Worm (Caenorhabditis elegans): ENCODE data around the gene trpp-6.

The trpp-6 gene

DNA sequence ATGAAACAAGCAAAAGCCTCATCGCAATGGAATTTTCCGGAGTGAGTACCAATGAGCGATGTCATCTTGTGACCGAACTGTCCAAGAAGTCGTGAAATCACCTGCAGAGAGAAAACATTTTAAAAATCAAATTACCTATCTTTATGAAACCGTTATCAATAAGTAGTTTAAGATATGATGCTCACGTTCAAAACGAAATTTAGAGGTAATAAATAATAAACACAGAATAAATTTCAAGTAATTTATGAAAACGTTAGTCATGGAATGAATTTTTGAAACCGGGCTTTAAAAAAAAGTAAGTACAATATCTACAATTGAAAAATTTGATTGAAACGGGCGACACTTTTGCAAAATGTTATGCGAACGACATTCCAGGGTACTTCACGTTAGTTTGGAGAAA is 4.0 kb upstream of the trpp-6 start, which contains the start of gene C27H6.8:
C27H6.8 (minus strand) TSS at position 101 of the 400 bp plus-strand sequence.
- TF ChIP-seq efl-1 (optimal IDR thresholded peaks at IDR 0.05), result no peak
- peak in 1 of 2 experiments; percentile 15 for TF ChIP-seq efl-1 (GFP tag; optimal IDR thresholded peaks at IDR 0.05 in 1 of 2)
- TF ChIP-seq ceh-63 (GFP tag; optimal IDR thresholded peaks at IDR 0.05), result no peak
- no peak for TF ChIP-seq nhr-90 (tag; optimal IDR thresholded peaks at IDR 0.05; ENCODE audit: poor library complexity)

DNA sequence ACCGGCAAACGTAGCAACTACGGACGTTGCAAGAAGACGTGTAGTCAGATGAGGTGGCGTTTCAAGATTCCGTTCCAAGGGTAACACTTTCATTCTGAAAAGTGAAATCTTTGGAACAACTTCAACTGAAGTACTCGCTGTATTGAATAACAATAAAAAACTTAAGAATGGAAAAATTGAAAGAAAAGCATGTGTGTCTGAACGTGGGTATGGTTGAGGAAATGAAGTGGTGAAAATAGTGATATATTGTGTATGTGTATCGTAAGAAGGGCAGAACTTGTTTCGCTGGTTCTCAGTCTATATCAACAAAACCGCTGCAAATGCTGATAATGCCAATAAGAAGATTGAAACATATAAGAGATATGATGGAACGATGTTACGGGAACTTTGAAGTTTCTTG is 4.1 kb downstream of the trpp-6 start, which contains the start of gene K08H10.6:
K08H10.6 (minus strand) TSS at position 101 of the 400 bp plus-strand sequence.
- TF ChIP-seq unc-62 (GFP tag; optimal IDR thresholded peaks at IDR 0.05), result no peak
- no peak for TF ChIP-seq xbp-1 (tag; optimal IDR thresholded peaks at IDR 0.05)
- TF ChIP-seq fkh-8 (tag; optimal IDR thresholded peaks at IDR 0.05), result no peak
- TF ChIP-seq C16A3.4 (tag; optimal IDR thresholded peaks at IDR 0.05), result no peak

DNA sequence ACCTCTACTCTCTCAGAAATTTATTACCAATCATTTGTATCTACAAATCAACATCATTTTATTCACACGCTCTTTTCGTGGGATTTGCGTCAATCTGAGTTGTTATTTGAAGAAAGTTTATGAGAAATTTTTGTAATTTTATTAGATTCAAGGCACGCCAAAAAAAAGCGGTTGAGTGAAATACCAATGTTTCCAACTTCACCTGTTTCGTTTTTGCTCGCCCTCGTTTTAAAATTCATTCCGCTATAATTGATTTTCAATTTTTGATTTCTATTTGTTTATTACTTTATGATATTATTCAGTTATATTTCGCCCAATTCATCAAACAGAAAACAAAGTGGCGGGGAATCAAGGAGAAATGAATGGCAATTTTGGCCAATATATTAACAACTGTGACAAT is 9.1 kb downstream of the trpp-6 start, which contains the start of gene K08H10.10:
K08H10.10 (plus strand) TSS at position 301 of the 400 bp plus-strand sequence.
- TF ChIP-seq tlp-1 (tag; optimal IDR thresholded peaks at IDR 0.05), result no peak
- no peak for TF ChIP-seq isw-1 (GFP tag; IDR thresholded peaks at IDR 0.05)
- TF ChIP-seq Y116A8C.19 (tag; optimal IDR thresholded peaks at IDR 0.05; ENCODE audit: borderline replicate concordance), result no peak
- no peak for TF ChIP-seq mab-9 (GFP tag; IDR thresholded peaks at IDR 0.05)
- no peak for TF ChIP-seq xbp-1 (tag; optimal IDR thresholded peaks at IDR 0.05)
- no peak for TF ChIP-seq lin-13 (GFP tag; optimal IDR thresholded peaks at IDR 0.05)
- TF ChIP-seq ceh-63 (GFP tag; optimal IDR thresholded peaks at IDR 0.05), result no peak
- TF ChIP-seq nhr-84 (tag; optimal IDR thresholded peaks at IDR 0.05), result no peak
- no peak for TF ChIP-seq unc-86 (tag; optimal IDR thresholded peaks at IDR 0.05)
- no peak for TF ChIP-seq unc-130 (tag; optimal IDR thresholded peaks at IDR 0.05)
- no peak for TF ChIP-seq snpc-4 (tag; optimal IDR thresholded peaks at IDR 0.05)

DNA sequence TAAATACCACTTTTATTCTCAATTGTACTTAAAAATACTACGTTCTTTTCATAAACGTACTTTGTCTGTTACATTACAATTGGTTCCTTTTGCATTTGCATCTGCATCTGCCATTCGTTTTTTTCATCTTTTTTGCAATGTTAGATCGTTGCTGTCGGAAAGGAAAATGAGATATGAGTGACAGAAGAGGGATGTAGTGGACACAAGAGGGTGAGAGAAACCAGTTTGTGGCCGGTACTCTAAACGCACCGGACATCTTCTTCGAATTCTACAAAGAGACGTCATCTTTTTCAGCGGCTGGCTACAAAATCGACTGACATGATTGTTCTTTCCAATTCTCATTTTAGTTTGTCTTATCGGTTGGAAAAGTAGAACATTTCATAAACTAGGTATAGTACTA is 11.0 kb downstream of the trpp-6 start:
- TF ChIP-seq fkh-10 (GFP tag; optimal IDR thresholded peaks at IDR 0.05), result no peak
- TF ChIP-seq lin-35 (GFP tag; optimal IDR thresholded peaks at IDR 0.05), result peak in 1 of 2 experiments; percentile 33
- TF ChIP-seq ama-1 (optimal IDR thresholded peaks at IDR 0.05), result no peak
- TF ChIP-seq mep-1 (tag; optimal IDR thresholded peaks at IDR 0.05), result peak; percentile 31
- no peak for TF ChIP-seq hpl-2 (GFP tag; optimal IDR thresholded peaks at IDR 0.05)
- no peak for TF ChIP-seq F16B12.6 (tag; optimal IDR thresholded peaks at IDR 0.05)
- no peak for TF ChIP-seq mab-9 (GFP tag; IDR thresholded peaks at IDR 0.05)
- no peak for TF ChIP-seq C16A3.4 (tag; optimal IDR thresholded peaks at IDR 0.05)
- no peak for TF ChIP-seq jun-1 (tag; optimal IDR thresholded peaks at IDR 0.05)
- no peak for TF ChIP-seq zag-1 (tag; optimal IDR thresholded peaks at IDR 0.05)
- TF ChIP-seq ets-5 (GFP tag; IDR thresholded peaks at IDR 0.05), result no peak
- TF ChIP-seq zip-4 (GFP tag; optimal IDR thresholded peaks at IDR 0.05), result no peak
- TF ChIP-seq lsy-2 (tag; optimal IDR thresholded peaks at IDR 0.05), result no peak
- TF ChIP-seq isw-1 (GFP tag; IDR thresholded peaks at IDR 0.05), result no peak
- no peak for TF ChIP-seq nhr-90 (tag; optimal IDR thresholded peaks at IDR 0.05; ENCODE audit: poor library complexity)
- TF ChIP-seq C34B4.2 (tag; optimal IDR thresholded peaks at IDR 0.05), result no peak
- TF ChIP-seq ceh-90 (tag; optimal IDR thresholded peaks at IDR 0.05), result no peak
- TF ChIP-seq mef-2 (tag; optimal IDR thresholded peaks at IDR 0.05), result no peak
- peak in 1 of 6 experiments; percentile 16 for TF ChIP-seq elt-3 (tag; optimal IDR thresholded peaks at IDR 0.05)
- no peak for TF ChIP-seq pqm-1 (tag; optimal IDR thresholded peaks at IDR 0.05)
- no peak for TF ChIP-seq sox-4 (tag; optimal IDR thresholded peaks at IDR 0.05)
- TF ChIP-seq unc-62 (GFP tag; optimal IDR thresholded peaks at IDR 0.05), result no peak
- TF ChIP-seq nhr-11 (tag; optimal IDR thresholded peaks at IDR 0.05), result no peak
- no peak for TF ChIP-seq efl-1 (optimal IDR thresholded peaks at IDR 0.05)
- no peak for TF ChIP-seq efl-1 (GFP tag; optimal IDR thresholded peaks at IDR 0.05 in 1 of 2)
- no peak for TF ChIP-seq nhr-19 (GFP tag; conservative IDR thresholded peaks at IDR 0.05)
- peak; percentile 78 for TF ChIP-seq blmp-1 (tag; optimal IDR thresholded peaks at IDR 0.05)
- TF ChIP-seq nhr-84 (tag; optimal IDR thresholded peaks at IDR 0.05), result no peak
- no peak for TF ChIP-seq ztf-11 (tag; optimal IDR thresholded peaks at IDR 0.05)
- no peak for TF ChIP-seq efl-3 (GFP tag; optimal IDR thresholded peaks at IDR 0.05)
- no peak for TF ChIP-seq ceh-82 (tag; optimal IDR thresholded peaks at IDR 0.05)
- TF ChIP-seq lin-39 (tag; optimal IDR thresholded peaks at IDR 0.05), result no peak
- peak; percentile 40 for TF ChIP-seq snu-23 (GFP tag; optimal IDR thresholded peaks at IDR 0.05)
- TF ChIP-seq lin-14 (GFP tag; optimal IDR thresholded peaks at IDR 0.05), result peak; percentile 70
- no peak for TF ChIP-seq fkh-8 (tag; optimal IDR thresholded peaks at IDR 0.05)
- TF ChIP-seq fkh-4 (tag; optimal IDR thresholded peaks at IDR 0.05; ENCODE audit: borderline replicate concordance), result no peak
- TF ChIP-seq dsc-1 (tag; optimal IDR thresholded peaks at IDR 0.05), result no peak
- TF ChIP-seq sup-37 (GFP tag; optimal IDR thresholded peaks at IDR 0.05), result no peak
- TF ChIP-seq fos-1 (tag; optimal IDR thresholded peaks at IDR 0.05), result no peak
